Fruit fly (Drosophila melanogaster) whole organism, embryonic: ENCODE data around the gene CG13088.

ENCODE experiments used
- B-H2 ChIP-seq: fragments of 200-800 bp; sonication (Bioruptor generic); optimal IDR thresholded peaks from 2 replicates; lab custom pipeline; 2018; ENCODE audit warnings: missing biosample characterization, mild to moderate bottlenecking, missing genetic modification characterization
- Bteb2 ChIP-seq: fragments of 200-800 bp; sonication (Bioruptor generic); optimal IDR thresholded peaks from 2 replicates; lab custom pipeline; 2016; ENCODE audit warnings: missing biosample characterization, missing genetic modification characterization
- CG10366 ChIP-seq: fragments of 200-800 bp; sonication (Bioruptor generic); IDR thresholded peaks from 2 replicates; pipeline ENCODE4 v1.3.6; 2022; ENCODE audit warnings: missing biosample characterization, missing genetic modification characterization
- CG10431 ChIP-seq: fragments of 200-800 bp; sonication (Bioruptor generic); optimal IDR thresholded peaks from 3 replicates; lab custom pipeline; 2018; ENCODE audit warnings: missing biosample characterization, mild to moderate bottlenecking, missing genetic modification characterization
- CG10959 ChIP-seq: fragments of 200-800 bp; sonication (Bioruptor generic); IDR thresholded peaks from 2 replicates; pipeline ENCODE4 v1.3.6; 2022; ENCODE audit warnings: missing biosample characterization, missing genetic modification characterization
- CG12391 ChIP-seq: fragments of 200-800 bp; sonication (Bioruptor generic); optimal IDR thresholded peaks from 3 replicates; lab custom pipeline; 2018; ENCODE audit warnings: missing biosample characterization, mild to moderate bottlenecking, missing genetic modification characterization, moderate library complexity
- CG12769 ChIP-seq: fragments of 200-800 bp; sonication (Bioruptor generic); optimal IDR thresholded peaks from 2 replicates; lab custom pipeline; 2019; ENCODE audit warnings: missing biosample characterization, mild to moderate bottlenecking, missing genetic modification characterization, moderate library complexity
- CG14860 ChIP-seq: fragments of 200-800 bp; sonication (Bioruptor generic); IDR thresholded peaks from 3 replicates; pipeline ENCODE4 v1.3.6; 2022; ENCODE audit warnings: missing biosample characterization, missing genetic modification characterization; ENCODE audit not compliant: partially characterized antibody
- CG15011 ChIP-seq: fragments of 200-800 bp; sonication (Bioruptor generic); optimal IDR thresholded peaks from 3 replicates; lab custom pipeline; 2018; ENCODE audit warnings: missing biosample characterization, mild to moderate bottlenecking, missing genetic modification characterization
- CG1602 ChIP-seq: fragments of 200-800 bp; sonication (Bioruptor generic); optimal IDR thresholded peaks from 3 replicates; lab custom pipeline; 2016; ENCODE audit warnings: missing biosample characterization, missing genetic modification characterization
- CG17829 ChIP-seq: fragments of 200-800 bp; optimal IDR thresholded peaks from 2 replicates; lab custom pipeline; 2019; ENCODE audit warnings: missing biosample characterization, mild to moderate bottlenecking, missing genetic modification characterization, moderate library complexity
- CG2678 ChIP-seq: fragments of 200-800 bp; sonication (Bioruptor generic); optimal IDR thresholded peaks from 3 replicates; lab custom pipeline; 2019; ENCODE audit warnings: missing biosample characterization, mild to moderate bottlenecking, missing genetic modification characterization, moderate library complexity
- CG31365 ChIP-seq: fragments of 200-800 bp; sonication (Bioruptor generic); optimal IDR thresholded peaks from 2 replicates; lab custom pipeline; 2018; ENCODE audit warnings: missing biosample characterization, mild to moderate bottlenecking, missing genetic modification characterization
- CG32772 ChIP-seq: fragments of 200-800 bp; sonication (Bioruptor generic); IDR thresholded peaks from 2 replicates; pipeline ENCODE4 v1.3.6; 2022; ENCODE audit warnings: missing biosample characterization, missing genetic modification characterization
- CG3838 ChIP-seq: fragments of 200-800 bp; sonication (Bioruptor generic); optimal IDR thresholded peaks from 3 replicates; lab custom pipeline; 2016; ENCODE audit warnings: missing biosample characterization, missing genetic modification characterization
- CG4404 ChIP-seq: fragments of 200-800 bp; sonication (Bioruptor generic); IDR thresholded peaks from 2 replicates; pipeline ENCODE4 v1.3.6; 2022; ENCODE audit warnings: missing biosample characterization, missing genetic modification characterization
- Camta ChIP-seq: fragments of 200-800 bp; sonication (Bioruptor generic); optimal IDR thresholded peaks from 2 replicates; lab custom pipeline; 2016; ENCODE audit warnings: missing biosample characterization, missing genetic modification characterization
- D19A ChIP-seq: fragments of 200-800 bp; optimal IDR thresholded peaks from 3 replicates; lab custom pipeline; 2019; ENCODE audit warnings: missing biosample characterization, mild to moderate bottlenecking, missing genetic modification characterization, moderate library complexity
- Dfd ChIP-seq, 2 experiments: fragments of >200 bp; optimal IDR thresholded peaks; 2 replicates each; lab custom pipeline; 2017; ENCODE audit warnings: missing biosample characterization in 2 of 2, missing genetic modification characterization in 2 of 2
- Dip2 ChIP-seq: fragments of 200-800 bp; sonication (Bioruptor generic); IDR thresholded peaks from 2 replicates; pipeline ENCODE4 v1.3.6; 2022; ENCODE audit warnings: missing biosample characterization, missing genetic modification characterization
- Dp ChIP-seq: fragments of 200-800 bp; sonication (Bioruptor generic); optimal IDR thresholded peaks from 2 replicates; lab custom pipeline; 2018; ENCODE audit warnings: missing biosample characterization, mild to moderate bottlenecking, missing genetic modification characterization, moderate library complexity
- Dref ChIP-seq: fragments of 200-800 bp; sonication (Bioruptor generic); IDR thresholded peaks from 2 replicates; pipeline ENCODE4 v1.3.6; 2022; ENCODE audit warnings: missing biosample characterization, missing genetic modification characterization
- Drgx ChIP-seq: fragments of 200-800 bp; sonication (Bioruptor generic); IDR thresholded peaks from 2 replicates; pipeline ENCODE4 v1.3.6; 2022; ENCODE audit warnings: missing biosample characterization, missing genetic modification characterization
- Ets65A ChIP-seq: fragments of 200-800 bp; sonication (Bioruptor generic); peaks from one replicate; lab custom pipeline; 2016; ENCODE audit warnings: missing biosample characterization, missing genetic modification characterization
- Hr51 ChIP-seq, 2 experiments: fragments of 200-800 bp; sonication (Bioruptor generic); optimal IDR thresholded peaks; 2 replicates in 1 of 2; 3 replicates in 1 of 2; lab custom pipeline; 2016 to 2018; ENCODE audit warnings: missing biosample characterization in 2 of 2, missing genetic modification characterization in 2 of 2, mild to moderate bottlenecking in 1 of 2, moderate library complexity in 1 of 2
- Jarid2 ChIP-seq: fragments of 200-800 bp; sonication (Bioruptor generic); optimal IDR thresholded peaks from 3 replicates; lab custom pipeline; 2017; ENCODE audit warnings: mild to moderate bottlenecking, missing biosample characterization, missing genetic modification reagents, missing genetic modification characterization
- Lpt ChIP-seq: fragments of >200 bp; optimal IDR thresholded peaks from 2 replicates; lab custom pipeline; 2018; ENCODE audit warnings: missing biosample characterization, missing genetic modification characterization
- Mad ChIP-seq: fragments of 200-800 bp; sonication (Bioruptor generic); optimal IDR thresholded peaks from 2 replicates; lab custom pipeline; 2016; ENCODE audit warnings: missing biosample characterization, missing genetic modification characterization
- Rfx ChIP-seq: fragments of 200-800 bp; sonication (Bioruptor generic); IDR thresholded peaks from 2 replicates; pipeline ENCODE4 v1.3.6; 2022; ENCODE audit warnings: missing biosample characterization, missing genetic modification characterization
- Sry-δ ChIP-seq: fragments of 200-800 bp; sonication (Bioruptor generic); optimal IDR thresholded peaks from 2 replicates; lab custom pipeline; 2016; ENCODE audit warnings: missing biosample characterization, missing genetic modification characterization
- Trl ChIP-seq, 3 experiments: fragments of >200 bp in 2 of 3; fragments of 200-800 bp in 1 of 3; sonication (Bioruptor generic) in 1 of 3; optimal IDR thresholded peaks; 2 replicates in 1 of 3; 3 replicates in 2 of 3; lab custom pipeline; 2016 to 2017; ENCODE audit warnings: missing biosample characterization in 1 of 3, missing genetic modification characterization in 1 of 3
- ara ChIP-seq: fragments of 200-800 bp; sonication (Bioruptor generic); IDR thresholded peaks from 2 replicates; pipeline ENCODE4 v1.3.6; 2022; ENCODE audit warnings: missing biosample characterization, missing genetic modification characterization
- ato ChIP-seq: fragments of 200-800 bp; sonication (Bioruptor generic); IDR thresholded peaks from 2 replicates; pipeline ENCODE4 v1.3.6; 2022; ENCODE audit warnings: missing biosample characterization, missing genetic modification characterization; ENCODE audit not compliant: partially characterized antibody
- bab2 ChIP-seq: fragments of 200-800 bp; sonication (Bioruptor generic); optimal IDR thresholded peaks from 2 replicates; lab custom pipeline; 2016; ENCODE audit warnings: missing biosample characterization, missing genetic modification characterization
- cas ChIP-seq: fragments of 200-800 bp; sonication (Bioruptor generic); IDR thresholded peaks from 2 replicates; pipeline ENCODE4 v1.3.6; 2022; ENCODE audit warnings: missing biosample characterization, missing genetic modification characterization
- cato ChIP-seq: fragments of 200-800 bp; sonication (Bioruptor generic); optimal IDR thresholded peaks from 2 replicates; lab custom pipeline; 2016; ENCODE audit warnings: missing biosample characterization, missing genetic modification characterization, borderline replicate concordance
- danr ChIP-seq: fragments of 200-800 bp; sonication (Bioruptor generic); IDR thresholded peaks from 2 replicates; pipeline ENCODE4 v1.3.6; 2022; ENCODE audit warnings: missing biosample characterization, missing genetic modification characterization
- dati ChIP-seq: fragments of 200-800 bp; sonication (Bioruptor generic); IDR thresholded peaks from 2 replicates; pipeline ENCODE4 v1.3.6; 2022; ENCODE audit warnings: missing biosample characterization, missing genetic modification characterization
- ewg ChIP-seq: fragments of 200-800 bp; sonication (Bioruptor generic); optimal IDR thresholded peaks from 3 replicates; lab custom pipeline; 2017; ENCODE audit warnings: mild to moderate bottlenecking, missing biosample characterization, missing genetic modification reagents, missing genetic modification characterization
- fu2 ChIP-seq: fragments of 200-800 bp; sonication (Bioruptor generic); optimal IDR thresholded peaks from 2 replicates; lab custom pipeline; 2016; ENCODE audit warnings: missing biosample characterization, missing genetic modification characterization
- grau ChIP-seq: fragments of 200-800 bp; optimal IDR thresholded peaks from 3 replicates; lab custom pipeline; 2019; ENCODE audit warnings: missing biosample characterization, mild to moderate bottlenecking, missing genetic modification characterization, moderate library complexity
- nerfin-2 ChIP-seq: fragments of 200-800 bp; sonication (Bioruptor generic); IDR thresholded peaks from 2 replicates; pipeline ENCODE4 v1.3.6; 2022; ENCODE audit warnings: missing biosample characterization, missing genetic modification characterization; ENCODE audit not compliant: partially characterized antibody
- pfk ChIP-seq: fragments of 200-800 bp; sonication (Bioruptor generic); optimal IDR thresholded peaks from 2 replicates; lab custom pipeline; 2018; ENCODE audit warnings: missing biosample characterization, mild to moderate bottlenecking, missing genetic modification characterization, moderate library complexity
- prd ChIP-seq, 3 experiments: fragments of >200 bp in 2 of 3; fragments of 200-800 bp in 1 of 3; sonication (Bioruptor generic) in 1 of 3; optimal IDR thresholded peaks in 2 of 3; IDR thresholded peaks in 1 of 3; 2 replicates in 2 of 3; 3 replicates in 1 of 3; pipeline versions ENCODE4 v1.3.6 to Lab custom; 2017 to 2022; ENCODE audit warnings: missing biosample characterization in 1 of 3, missing genetic modification characterization in 1 of 3
- seq ChIP-seq: fragments of 200-800 bp; sonication (Bioruptor generic); IDR thresholded peaks from 2 replicates; pipeline ENCODE4 v1.3.6; 2022; ENCODE audit warnings: missing biosample characterization, missing genetic modification characterization
- shn ChIP-seq: fragments of 200-800 bp; sonication (Bioruptor generic); optimal IDR thresholded peaks from 3 replicates; lab custom pipeline; 2016; ENCODE audit warnings: missing biosample characterization, missing genetic modification characterization
- tna ChIP-seq: fragments of 200-800 bp; sonication (Bioruptor generic); IDR thresholded peaks from 2 replicates; pipeline ENCODE4 v1.3.6; 2022; ENCODE audit warnings: missing biosample characterization, missing genetic modification characterization; ENCODE audit not compliant: partially characterized antibody
- ttk ChIP-seq: fragments of 200-800 bp; sonication (Bioruptor generic); IDR thresholded peaks from 2 replicates; pipeline ENCODE4 v2.1.2; 2022; ENCODE audit warnings: missing biosample characterization, missing genetic modification characterization

The CG13088 gene

DNA sequence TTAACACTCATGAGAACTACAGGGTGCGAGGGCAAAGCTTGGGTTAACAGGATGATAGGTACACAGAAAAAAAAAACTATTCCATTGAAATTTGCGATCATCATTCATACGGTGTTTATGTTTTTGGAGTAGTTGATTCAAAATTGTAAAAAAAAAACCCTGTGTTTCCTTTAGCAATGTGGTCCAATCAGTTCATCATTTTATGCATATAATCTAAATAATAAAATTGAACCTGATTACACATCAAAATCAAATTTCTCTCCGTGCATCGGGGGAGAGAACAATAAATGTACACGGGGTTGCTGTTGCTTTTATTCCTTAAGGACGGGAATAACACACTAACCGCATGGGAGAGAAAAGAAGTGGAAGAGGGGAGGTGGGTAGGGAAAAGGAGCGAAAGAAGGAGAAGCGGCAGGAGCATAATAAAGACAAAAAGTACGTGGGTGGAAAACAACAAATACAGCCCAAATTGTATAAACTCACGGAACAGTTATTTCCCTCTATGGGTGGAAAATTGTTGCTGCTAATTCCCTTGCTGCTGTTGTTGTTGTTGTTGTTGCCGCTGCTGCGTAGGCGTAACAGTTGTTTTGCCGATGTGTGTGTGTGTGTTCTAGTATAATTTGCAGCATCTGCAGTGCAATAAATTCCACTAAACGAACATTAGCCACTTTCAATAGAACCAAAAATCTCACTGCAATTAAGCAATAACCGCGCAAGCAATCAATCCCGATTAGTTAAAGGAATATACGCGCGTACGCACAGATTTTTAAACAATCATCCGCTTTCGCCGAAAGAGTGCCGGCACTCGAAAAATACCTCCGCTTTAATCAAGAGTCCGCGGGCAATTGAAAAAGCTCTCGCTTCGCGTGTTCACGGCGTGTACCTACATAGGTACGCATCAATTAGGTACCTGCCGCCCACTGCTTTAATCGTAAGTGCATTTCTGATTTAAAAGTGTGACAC is 25.4 kb upstream of the CG13088 start, which contains the start of gene Agpat2 (continued):
- TF ChIP-seq dati (GFP tag; lab: Robert Waterston, UW) (no peak), nerfin-2 (no peak), CG3838 (peak; percentile 55), CG12391 (tag; lab: Kevin White, UChicago) (peak; percentile 90), CG12769 (tag; lab: Kevin White, UChicago) (peak; percentile 72), fu2 (peak; percentile 72), Dref (GFP tag; lab: Robert Waterston, UW) (no peak), CG10959 (GFP tag; lab: Robert Waterston, UW) (peak; percentile 55), pfk (GFP tag; lab: Kevin White, UChicago) (no peak), CG10431 (GFP tag; lab: Kevin White, UChicago) (peak; percentile 57), tna (GFP tag; lab: Robert Waterston, UW) (no peak), ewg (GFP tag; lab: Kevin White, UChicago) (peak; percentile 76), ttk (peak; percentile 67), CG15011 (GFP tag; lab: Kevin White, UChicago) (peak; percentile 59), Bteb2 (GFP tag; lab: Kevin White, UChicago) (peak; percentile 71), CG10366 (GFP tag; lab: Robert Waterston, UW) (peak; percentile 76), Dp (GFP tag; lab: Kevin White, UChicago) (no peak), CG14860 (GFP tag; lab: Robert Waterston, UW) (no peak), Mad (GFP tag; lab: Kevin White, UChicago) (peak; percentile 71), Ets65A (peak; percentile 96), bab2 (GFP tag; lab: Kevin White, UChicago) (peak; percentile 85), CG32772 (GFP tag; lab: Robert Waterston, UW) (peak; percentile 61), CG31365 (tag; lab: Kevin White, UChicago) (peak; percentile 52), cato (peak; percentile 67), Dip2 (GFP tag; lab: Robert Waterston, UW) (no peak), danr (GFP tag; lab: Robert Waterston, UW) (peak; percentile 70), Trl (optimal IDR thresholded peaks at IDR 0.05; lab: Kevin White, UChicago) (no peak), Trl (GFP tag; optimal IDR thresholded peaks at IDR 0.05; lab: Kevin White, UChicago) (peak; percentile 78), Rfx (GFP tag; lab: Robert Waterston, UW) (peak; percentile 72), D19A (tag; lab: Kevin White, UChicago) (peak; percentile 72), CG2678 (peak; percentile 92), seq (GFP tag; lab: Robert Waterston, UW) (peak; percentile 79), ara (GFP tag; lab: Robert Waterston, UW) (peak; percentile 75), CG1602 (peak; percentile 71), CG4404 (peak; percentile 58), grau (tag; lab: Kevin White, UChicago) (peak; percentile 83), Lpt (GFP tag; lab: Kevin White, UChicago) (no peak), CG17829 (tag; lab: Kevin White, UChicago) (peak; percentile 79), Jarid2 (GFP tag; lab: Kevin White, UChicago) (peak; percentile 74), Drgx (no peak), ato (GFP tag; lab: Robert Waterston, UW) (no peak), B-H2 (peak; percentile 62), Dfd (GFP tag; optimal IDR thresholded peaks at IDR 0.05; lab: Kevin White, UChicago) (no peak), Hr51 (GFP tag; optimal IDR thresholded peaks at IDR 0.05; lab: Kevin White, UChicago) (peak; percentile 66 to 89), cas (GFP tag; lab: Robert Waterston, UW) (peak; percentile 74), shn (GFP tag; lab: Kevin White, UChicago) (peak; percentile 76), prd (optimal IDR thresholded peaks at IDR 0.05; lab: Kevin White, UChicago) (no peak), prd (GFP tag; IDR thresholded peaks at IDR 0.05; lab: Robert Waterston, UW) (peak; percentile 80), Camta (GFP tag; lab: Kevin White, UChicago) (peak; percentile 79), Sry-δ (GFP tag; lab: Kevin White, UChicago) (peak; percentile 32)
